Fruit fly (Drosophila melanogaster) Kc167 (cell line): Measurements from ENCODE around the gene CG31743.

Source experiments
- Sin3A ChIP-seq: fragments of >200 bp; optimal IDR thresholded peaks from 2 replicates; lab custom pipeline; 2018; ENCODE audit warnings: missing external identifiers
- h ChIP-seq: fragments of >200 bp; optimal IDR thresholded peaks from 3 replicates; lab custom pipeline; 2018; ENCODE audit warnings: missing external identifiers
- psq ChIP-seq: fragments of >200 bp; optimal IDR thresholded peaks from 2 replicates; lab custom pipeline; 2017; ENCODE audit warnings: missing external identifiers

- TF ChIP-seq h (no peak), Sin3A (lab: Kevin White, UChicago) (no peak), psq (no peak)
Observed at dm6 chr2L:16837672-16838071, 41.6 kb upstream of the CG31743 start, which contains the start of the genes SclA and SclB.
